Fruit fly (Drosophila melanogaster): Measurements from ENCODE around the gene Hsp83.

The Hsp83 gene

DNA sequence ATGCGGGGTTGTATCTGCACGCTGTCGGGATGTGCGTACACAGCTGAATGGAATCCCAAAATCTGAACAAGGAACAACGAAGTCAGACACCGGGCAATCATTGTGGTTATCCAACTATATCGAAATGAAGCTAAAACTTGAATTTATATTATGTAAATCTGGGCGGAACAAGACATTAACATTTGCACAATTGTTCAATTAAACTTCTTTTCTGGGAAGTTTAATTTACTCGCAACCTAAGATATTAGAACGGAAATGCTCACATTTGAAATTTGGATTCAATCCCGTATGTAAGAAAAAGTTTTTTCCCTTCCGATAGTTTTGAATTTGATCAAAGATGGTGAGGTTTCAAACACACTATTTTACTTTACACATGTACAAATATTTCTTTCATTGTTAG lies 13.5 kb downstream of the Hsp83 start, which contains the start of gene CG33160:
CG33160 (minus strand) TSS at position 101 of the 400 bp plus-strand sequence.
- no peak for TF ChIP-seq CG17806 (tag; optimal IDR thresholded peaks at IDR 0.05)
- TF ChIP-seq Pif1B (GFP tag; optimal IDR thresholded peaks at IDR 0.05), result no peak
- TF ChIP-seq CG12605 (GFP tag; IDR thresholded peaks at IDR 0.05), result no peak
- TF ChIP-seq CG4496 (GFP tag; IDR thresholded peaks at IDR 0.05), result no peak
- no peak for TF ChIP-seq CG32121 (GFP tag; IDR thresholded peaks at IDR 0.05)
- TF ChIP-seq CG15710 (tag; optimal IDR thresholded peaks at IDR 0.05), result no peak
- TF ChIP-seq Snoo (tag; optimal IDR thresholded peaks at IDR 0.05), result no peak
- no peak for TF ChIP-seq CG8301 (tag; optimal IDR thresholded peaks at IDR 0.05)
- TF ChIP-seq CG8159 (tag; optimal IDR thresholded peaks at IDR 0.05), result no peak
- TF ChIP-seq CG9948 (tag; optimal IDR thresholded peaks at IDR 0.05), result no peak
- no peak for TF ChIP-seq gl (tag; optimal IDR thresholded peaks at IDR 0.05)
- TF ChIP-seq CG13204 (GFP tag; optimal IDR thresholded peaks at IDR 0.05), result no peak
- no peak for TF ChIP-seq CG14655 (GFP tag; optimal IDR thresholded peaks at IDR 0.05)

- TF ChIP-seq CG4496 (GFP tag; IDR thresholded peaks at IDR 0.05) (no peak), CG15710 (tag; optimal IDR thresholded peaks at IDR 0.05) (no peak), Pif1B (GFP tag; optimal IDR thresholded peaks at IDR 0.05) (no peak), Pif1A (GFP tag; optimal IDR thresholded peaks at IDR 0.05) (no peak), CG9948 (tag; optimal IDR thresholded peaks at IDR 0.05) (no peak), rn (GFP tag; IDR thresholded peaks at IDR 0.05) (no peak)
These were observed 16.1 kb downstream of the Hsp83 start, which contains the start of the genes CG32269 and CG32270 for dm6 chr3L:3208895-3209294. Gene CG32269 (minus strand): TSS chr3L:3208985. Gene CG32270 (minus strand): TSS chr3L:3208985.

- TF ChIP-seq CG10348 (GFP tag; IDR thresholded peaks at IDR 0.05) (no peak), fd96Ca (GFP tag; IDR thresholded peaks at IDR 0.05) (no peak), CG17806 (tag; optimal IDR thresholded peaks at IDR 0.05) (no peak), rn (GFP tag; IDR thresholded peaks at IDR 0.05) (no peak), D1 (tag; optimal IDR thresholded peaks at IDR 0.05) (no peak), gl (tag; optimal IDR thresholded peaks at IDR 0.05) (no peak), CG4496 (GFP tag; IDR thresholded peaks at IDR 0.05) (no peak), Pif1A (GFP tag; optimal IDR thresholded peaks at IDR 0.05) (no peak), CG12605 (GFP tag; IDR thresholded peaks at IDR 0.05) (no peak)
These were observed 26.1 kb downstream of the Hsp83 start, which contains the start of the genes hob and nSMase for dm6 chr3L:3218859-3219258. Gene hob (minus strand): TSS chr3L:3218920. Gene nSMase (plus strand): TSS chr3L:3219156.

DNA sequence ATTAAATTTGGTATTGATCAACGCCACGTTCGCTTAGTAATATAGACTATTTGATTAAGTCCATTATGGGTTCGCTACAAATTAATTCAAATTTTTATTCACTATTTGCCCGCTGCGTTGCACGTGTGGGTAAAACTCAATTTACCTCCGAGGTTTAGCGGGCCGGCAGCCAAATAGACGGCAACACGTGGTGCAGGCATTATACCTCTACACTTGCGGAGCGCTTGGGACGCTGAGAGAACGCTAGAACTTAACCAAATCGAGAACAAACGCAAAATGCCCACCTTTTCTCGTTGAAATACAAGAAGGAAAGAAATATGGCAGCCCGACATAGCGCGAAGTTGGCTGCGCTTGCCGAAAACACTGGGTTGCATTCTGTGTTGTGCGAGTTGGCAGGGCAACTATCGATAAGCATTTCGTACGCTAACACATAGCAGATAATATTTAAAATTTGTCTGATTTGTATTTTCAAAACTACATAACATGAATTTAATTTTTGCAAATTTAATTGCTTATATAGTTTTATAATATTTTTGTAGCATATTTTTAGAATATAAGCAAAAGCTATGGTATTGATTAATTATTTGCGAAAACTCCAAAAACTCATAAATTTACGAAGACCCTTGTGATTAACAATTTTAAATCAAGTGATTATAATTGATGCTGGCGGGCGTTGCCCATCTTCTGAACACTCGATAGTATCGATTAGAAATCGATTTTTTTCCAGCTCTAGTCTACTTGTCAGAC lies 30.0 kb downstream of the Hsp83 start, which contains the start of the genes RpL28 and eIF1:
RpL28 (minus strand) TSS at position 318 of the 747 bp plus-strand sequence.
eIF1 (plus strand) TSS at position 699 of the 747 bp plus-strand sequence.
- TF ChIP-seq gl (tag; optimal IDR thresholded peaks at IDR 0.05) (peak; percentile 33), CG13204 (GFP tag; optimal IDR thresholded peaks at IDR 0.05) (no peak), fd96Ca (GFP tag; IDR thresholded peaks at IDR 0.05) (peak; percentile 39; the same call in 1 of the 3 replicates), CG9948 (tag; optimal IDR thresholded peaks at IDR 0.05) (peak; percentile 44), CG4496 (GFP tag; IDR thresholded peaks at IDR 0.05) (peak; percentile 92), CG14655 (GFP tag; optimal IDR thresholded peaks at IDR 0.05) (no peak), CG17806 (tag; optimal IDR thresholded peaks at IDR 0.05) (peak; percentile 35), rn (GFP tag; IDR thresholded peaks at IDR 0.05) (peak; percentile 32; the same call in 1 of the 2 replicates), Ets98B (GFP tag; IDR thresholded peaks at IDR 0.05) (peak; percentile 71), CG34367 (tag; optimal IDR thresholded peaks at IDR 0.05) (peak; percentile 80), Pif1B (GFP tag; optimal IDR thresholded peaks at IDR 0.05) (no peak), CG8159 (tag; optimal IDR thresholded peaks at IDR 0.05) (peak; percentile 67), EcR (GFP tag; optimal IDR thresholded peaks at IDR 0.05) (no peak), CG8301 (tag; optimal IDR thresholded peaks at IDR 0.05) (no peak), Pif1A (GFP tag; optimal IDR thresholded peaks at IDR 0.05) (no peak), D1 (tag; optimal IDR thresholded peaks at IDR 0.05) (no peak), CG32121 (GFP tag; IDR thresholded peaks at IDR 0.05) (no peak), CG15710 (tag; optimal IDR thresholded peaks at IDR 0.05) (peak; percentile 74), Snoo (tag; optimal IDR thresholded peaks at IDR 0.05) (peak; percentile 93), CG10348 (GFP tag; IDR thresholded peaks at IDR 0.05) (no peak), CG12605 (GFP tag; IDR thresholded peaks at IDR 0.05) (peak; percentile 53; the same call in 1 of the 2 replicates)

DNA sequence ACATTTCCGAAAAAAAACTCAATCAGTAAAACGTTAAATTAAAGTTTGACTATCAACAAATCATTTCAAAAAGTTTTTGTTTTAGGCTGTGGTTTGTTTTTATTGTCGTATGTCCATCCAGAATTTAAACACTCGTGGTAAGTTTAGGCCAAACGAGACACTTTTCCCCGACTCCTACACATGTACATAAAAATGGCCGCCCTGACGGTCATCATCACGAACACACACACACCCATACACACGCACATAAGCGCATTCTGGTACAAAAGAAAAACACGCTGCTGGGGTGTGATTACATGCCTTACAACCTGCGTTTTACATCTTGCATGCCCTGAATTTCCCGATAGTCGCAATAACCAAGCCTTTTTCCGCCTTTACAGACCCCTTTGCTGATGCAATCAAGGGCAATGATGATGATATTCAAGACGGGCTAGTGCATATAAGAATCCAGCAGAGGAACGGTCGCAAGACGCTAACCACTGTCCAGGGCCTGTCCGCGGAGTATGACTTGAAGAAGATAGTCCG lies 30.7 kb downstream of the Hsp83 start:
- peak; percentile 39 for TF ChIP-seq EcR (GFP tag; optimal IDR thresholded peaks at IDR 0.05)
- no peak for TF ChIP-seq D1 (tag; optimal IDR thresholded peaks at IDR 0.05)
- no peak for TF ChIP-seq Pif1B (GFP tag; optimal IDR thresholded peaks at IDR 0.05)
- no peak for TF ChIP-seq CG4496 (GFP tag; IDR thresholded peaks at IDR 0.05)
- TF ChIP-seq CG32121 (GFP tag; IDR thresholded peaks at IDR 0.05), result no peak
- TF ChIP-seq CG15710 (tag; optimal IDR thresholded peaks at IDR 0.05), result no peak

Measured in whole organism, pupa.